Worm (Caenorhabditis elegans) whole organism, mixed stage, embryonic: ENCODE measurements around the gene ceh-36.

ENCODE experiments used
- ces-1 ChIP-seq: fragments of 150-350 bp; optimal IDR thresholded peaks from 2 replicates; lab custom pipeline; 2014; ENCODE audit warnings: missing biosample characterization, missing genetic modification reagents, missing genetic modification characterization
- mls-2 ChIP-seq: sonication (generic microtip); optimal IDR thresholded peaks from 2 replicates; lab custom pipeline; 2016; ENCODE audit warnings: mild to moderate bottlenecking, missing genetic modification characterization, moderate library complexity, missing compliant biosample characterization
- nhr-28 ChIP-seq: fragments of 150-350 bp; optimal IDR thresholded peaks from 2 replicates; lab custom pipeline; 2014; ENCODE audit warnings: missing biosample characterization, missing genetic modification characterization
- pha-4 ChIP-seq: fragments of 150-350 bp; optimal IDR thresholded peaks from 2 replicates; lab custom pipeline; 2018; ENCODE audit warnings: missing biosample characterization, missing genetic modification reagents, missing genetic modification characterization
- snpc-4 ChIP-seq: fragments of 150-350 bp; optimal IDR thresholded peaks from 2 replicates; lab custom pipeline; 2014; ENCODE audit warnings: missing biosample characterization, missing genetic modification characterization
- unc-39 ChIP-seq: fragments of 150-350 bp; optimal IDR thresholded peaks from 2 replicates; lab custom pipeline; 2014; ENCODE audit warnings: missing biosample characterization, missing genetic modification characterization
- unc-62 ChIP-seq: fragments of 150-350 bp; optimal IDR thresholded peaks from 2 replicates; lab custom pipeline; 2014; ENCODE audit warnings: missing biosample characterization, missing genetic modification reagents, missing genetic modification characterization
- ztf-11 ChIP-seq: fragments of 150-350 bp; optimal IDR thresholded peaks from 2 replicates; lab custom pipeline; 2014; ENCODE audit warnings: missing biosample characterization, missing genetic modification characterization

DNA sequence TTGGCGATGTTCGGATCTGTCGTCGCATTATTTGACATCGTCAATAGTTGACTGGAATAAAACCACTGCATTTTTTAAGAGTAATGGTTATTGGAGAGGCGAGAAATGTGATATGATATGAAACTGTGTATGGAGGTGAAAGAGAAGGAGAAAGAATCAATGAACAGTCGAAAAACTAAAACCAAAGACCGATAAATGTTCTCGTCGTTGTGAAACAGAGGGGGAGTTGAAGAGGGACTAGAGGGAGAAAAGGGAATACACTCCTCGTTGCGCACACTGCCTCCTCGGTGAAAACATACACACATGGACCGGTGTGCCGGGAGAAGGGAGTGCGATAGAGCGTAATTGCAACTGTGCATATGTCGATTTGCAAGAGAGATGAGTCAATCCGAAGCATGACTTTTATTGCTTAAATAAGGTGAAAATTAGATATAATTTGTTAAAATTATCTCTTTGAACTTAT lies 16.8 kb downstream of the ceh-36 start, which contains the start of gene sym-4:
- TF ChIP-seq snpc-4 (tag; lab: Kevin White, UChicago) (no peak), unc-39 (tag; lab: Kevin White, UChicago) (peak; percentile 6), pha-4 (tag; lab: Kevin White, UChicago) (peak; percentile 88), unc-62 (GFP tag; lab: Kevin White, UChicago) (peak; percentile 74), ces-1 (GFP tag; lab: Kevin White, UChicago) (peak; percentile 87), nhr-28 (tag; lab: Kevin White, UChicago) (no peak), ztf-11 (tag; lab: Kevin White, UChicago) (no peak), mls-2 (tag; lab: Kevin White, UChicago) (no peak)
